Fruit fly (Drosophila melanogaster) whole organism, embryonic: ENCODE results near the gene RhoGAPp190.
A peak's percentile ranks its signal among the peaks of the same experiment; 100 is the strongest.

Experiments
- Atf6 ChIP-seq: fragments of 200-800 bp; sonication (Bioruptor generic); IDR thresholded peaks from 2 replicates; pipeline ENCODE4 v1.3.6; 2022; ENCODE audit warnings: missing biosample characterization, missing genetic modification characterization
- B-H2 ChIP-seq: fragments of 200-800 bp; sonication (Bioruptor generic); optimal IDR thresholded peaks from 2 replicates; lab custom pipeline; 2018; ENCODE audit warnings: missing biosample characterization, mild to moderate bottlenecking, missing genetic modification characterization
- CG10959 ChIP-seq: fragments of 200-800 bp; sonication (Bioruptor generic); IDR thresholded peaks from 2 replicates; pipeline ENCODE4 v1.3.6; 2022; ENCODE audit warnings: missing biosample characterization, missing genetic modification characterization
- CG11398 ChIP-seq: fragments of 200-800 bp; sonication (Bioruptor generic); optimal IDR thresholded peaks from 2 replicates; lab custom pipeline; 2016; ENCODE audit warnings: missing biosample characterization, missing genetic modification characterization
- CG11456 ChIP-seq: fragments of 200-800 bp; sonication (Bioruptor generic); IDR thresholded peaks from 3 replicates; pipeline ENCODE4 v1.3.6; 2022; ENCODE audit warnings: missing biosample characterization, missing genetic modification characterization
- CG11723 ChIP-seq: fragments of 200-800 bp; sonication (Bioruptor generic); optimal IDR thresholded peaks from 2 replicates; lab custom pipeline; 2017; ENCODE audit warnings: missing biosample characterization, mild to moderate bottlenecking, missing genetic modification characterization
- CG12219 ChIP-seq: fragments of 200-800 bp; sonication (Bioruptor generic); optimal IDR thresholded peaks from 3 replicates; lab custom pipeline; 2018; ENCODE audit warnings: missing biosample characterization, mild to moderate bottlenecking, missing genetic modification characterization
- CG1233 ChIP-seq: fragments of 200-800 bp; sonication (Bioruptor generic); optimal IDR thresholded peaks from 4 replicates; lab custom pipeline; 2018; ENCODE audit warnings: missing biosample characterization, mild to moderate bottlenecking, missing genetic modification characterization
- CG12659 ChIP-seq: fragments of 200-800 bp; sonication (Bioruptor generic); optimal IDR thresholded peaks from 3 replicates; lab custom pipeline; 2017; ENCODE audit warnings: mild to moderate bottlenecking, missing biosample characterization, missing genetic modification reagents, missing genetic modification characterization
- CG14050 ChIP-seq: fragments of 200-800 bp; sonication (Bioruptor generic); IDR thresholded peaks from 3 replicates; pipeline ENCODE4 v1.3.6; 2022; ENCODE audit warnings: missing biosample characterization, missing genetic modification characterization
- CG14710 ChIP-seq: fragments of 200-800 bp; sonication (Bioruptor generic); optimal IDR thresholded peaks from 3 replicates; lab custom pipeline; 2019; ENCODE audit warnings: missing biosample characterization, mild to moderate bottlenecking, missing genetic modification characterization, moderate library complexity
- CG1602 ChIP-seq: fragments of 200-800 bp; sonication (Bioruptor generic); optimal IDR thresholded peaks from 3 replicates; lab custom pipeline; 2016; ENCODE audit warnings: missing biosample characterization, missing genetic modification characterization
- CG17186 ChIP-seq: fragments of 200-800 bp; sonication (Bioruptor generic); optimal IDR thresholded peaks from 3 replicates; lab custom pipeline; 2017; ENCODE audit warnings: missing biosample characterization, missing genetic modification reagents, missing genetic modification characterization
- CG31224 ChIP-seq: fragments of 200-800 bp; sonication (Bioruptor generic); IDR thresholded peaks from 2 replicates; pipeline ENCODE4 v1.3.6; 2022; ENCODE audit warnings: missing biosample characterization, missing genetic modification characterization
- CG31365 ChIP-seq: fragments of 200-800 bp; sonication (Bioruptor generic); optimal IDR thresholded peaks from 2 replicates; lab custom pipeline; 2018; ENCODE audit warnings: missing biosample characterization, mild to moderate bottlenecking, missing genetic modification characterization
- CG5245 ChIP-seq: fragments of 200-800 bp; sonication (Bioruptor generic); optimal IDR thresholded peaks from 3 replicates; lab custom pipeline; 2016; ENCODE audit warnings: missing biosample characterization, missing genetic modification characterization
- CG6175 ChIP-seq: fragments of 200-800 bp; sonication (Bioruptor generic); IDR thresholded peaks from 3 replicates; pipeline ENCODE4 v1.3.6; 2022; ENCODE audit warnings: missing biosample characterization, missing genetic modification characterization
- CG6654 ChIP-seq: fragments of 200-800 bp; sonication (Bioruptor generic); optimal IDR thresholded peaks from 2 replicates; lab custom pipeline; 2017; ENCODE audit warnings: missing biosample characterization, mild to moderate bottlenecking, missing genetic modification characterization
- CG9817 ChIP-seq: fragments of 200-800 bp; sonication (Bioruptor generic); optimal IDR thresholded peaks from 2 replicates; lab custom pipeline; 2018; ENCODE audit warnings: missing biosample characterization, mild to moderate bottlenecking, missing genetic modification characterization, moderate library complexity
- CHES-1-like ChIP-seq: fragments of 200-800 bp; sonication (Bioruptor generic); optimal IDR thresholded peaks from 2 replicates; lab custom pipeline; 2016; ENCODE audit warnings: missing biosample characterization, missing genetic modification characterization
- Dfd ChIP-seq, 2 experiments: fragments of >200 bp; optimal IDR thresholded peaks; 2 replicates each; lab custom pipeline; 2017; ENCODE audit warnings: missing biosample characterization in 2 of 2, missing genetic modification characterization in 2 of 2
- Fer2 ChIP-seq: fragments of 200-800 bp; sonication (Bioruptor generic); optimal IDR thresholded peaks from 2 replicates; lab custom pipeline; 2018; ENCODE audit warnings: missing biosample characterization, mild to moderate bottlenecking, missing genetic modification characterization, moderate library complexity
- H15 ChIP-seq: fragments of 200-800 bp; sonication (Bioruptor generic); IDR thresholded peaks from 3 replicates; pipeline ENCODE4 v1.3.6; 2022; ENCODE audit warnings: missing biosample characterization, missing genetic modification characterization
- H2.0 ChIP-seq: fragments of 200-800 bp; sonication (Bioruptor generic); IDR thresholded peaks from 2 replicates; pipeline ENCODE4 v1.3.6; 2022; ENCODE audit warnings: missing biosample characterization, missing genetic modification characterization
- HHEX ChIP-seq: fragments of 200-800 bp; sonication (Bioruptor generic); optimal IDR thresholded peaks from 3 replicates; lab custom pipeline; 2017; ENCODE audit warnings: missing biosample characterization, mild to moderate bottlenecking, missing genetic modification characterization, missing genetic modification reagents
- Hey ChIP-seq: fragments of 200-800 bp; sonication (Bioruptor generic); optimal IDR thresholded peaks from 3 replicates; lab custom pipeline; 2018; ENCODE audit warnings: missing biosample characterization, mild to moderate bottlenecking, missing genetic modification characterization
- Hmr ChIP-seq: fragments of 200-800 bp; sonication (Bioruptor generic); optimal IDR thresholded peaks from 3 replicates; lab custom pipeline; 2017; ENCODE audit warnings: mild to moderate bottlenecking, missing biosample characterization, missing genetic modification reagents, missing genetic modification characterization
- Hsf ChIP-seq: fragments of 200-800 bp; sonication (Bioruptor generic); optimal IDR thresholded peaks from 3 replicates; lab custom pipeline; 2016; ENCODE audit warnings: missing biosample characterization, missing genetic modification characterization
- Kr ChIP-seq: fragments of 200-800 bp; sonication (Bioruptor generic); optimal IDR thresholded peaks from 2 replicates; lab custom pipeline; 2017; ENCODE audit warnings: missing biosample characterization, mild to moderate bottlenecking, missing genetic modification characterization
- MESR4 ChIP-seq: fragments of 200-800 bp; sonication (Bioruptor generic); optimal IDR thresholded peaks from 2 replicates; lab custom pipeline; 2018; ENCODE audit warnings: missing biosample characterization, mild to moderate bottlenecking, missing genetic modification characterization, moderate library complexity
- Mrtf ChIP-seq: fragments of 200-800 bp; sonication (Bioruptor generic); IDR thresholded peaks from 3 replicates; pipeline ENCODE4 v1.3.6; 2022; ENCODE audit warnings: missing biosample characterization, missing genetic modification characterization
- NfI ChIP-seq: fragments of 200-800 bp; sonication (Bioruptor generic); optimal IDR thresholded peaks from 3 replicates; lab custom pipeline; 2018; ENCODE audit warnings: missing biosample characterization, mild to moderate bottlenecking, missing genetic modification characterization, moderate library complexity
- PHDP ChIP-seq: fragments of 200-800 bp; sonication (Bioruptor generic); optimal IDR thresholded peaks from 3 replicates; lab custom pipeline; 2018; ENCODE audit warnings: missing biosample characterization, mild to moderate bottlenecking, missing genetic modification characterization, moderate library complexity
- Pdp1 ChIP-seq, 2 experiments: fragments of 200-800 bp; sonication (Bioruptor generic); optimal IDR thresholded peaks; 3 replicates each; lab custom pipeline; 2016; ENCODE audit warnings: missing biosample characterization in 2 of 2, missing genetic modification characterization in 2 of 2, mild to moderate bottlenecking in 1 of 2, moderate library complexity in 1 of 2
- Six4 ChIP-seq: fragments of 200-800 bp; sonication (Bioruptor generic); optimal IDR thresholded peaks from 2 replicates; lab custom pipeline; 2016; ENCODE audit warnings: missing biosample characterization, missing genetic modification characterization
- Stat92E ChIP-seq, 3 experiments: fragments of >200 bp in 2 of 3; fragments of 200-800 bp in 1 of 3; sonication (Bioruptor generic) in 1 of 3; optimal IDR thresholded peaks; 2 replicates each; lab custom pipeline; 2017 to 2019; ENCODE audit warnings: missing biosample characterization in 3 of 3, missing genetic modification characterization in 3 of 3, mild to moderate bottlenecking in 1 of 3, moderate library complexity in 1 of 3
- ara ChIP-seq: fragments of 200-800 bp; sonication (Bioruptor generic); IDR thresholded peaks from 2 replicates; pipeline ENCODE4 v1.3.6; 2022; ENCODE audit warnings: missing biosample characterization, missing genetic modification characterization
- ash1 ChIP-seq: fragments of 200-800 bp; sonication (Bioruptor generic); optimal IDR thresholded peaks from 2 replicates; lab custom pipeline; 2018; ENCODE audit warnings: missing biosample characterization, mild to moderate bottlenecking, missing genetic modification characterization
- gce ChIP-seq: fragments of 200-800 bp; sonication (Bioruptor generic); IDR thresholded peaks from 3 replicates; pipeline ENCODE4 v1.3.6; 2022; ENCODE audit warnings: missing biosample characterization, missing genetic modification characterization
- gro ChIP-seq: fragments of 200-800 bp; sonication (Bioruptor generic); optimal IDR thresholded peaks from 2 replicates; lab custom pipeline; 2016; ENCODE audit warnings: missing biosample characterization, missing genetic modification characterization
- gt ChIP-seq: fragments of 200-800 bp; sonication (Bioruptor generic); IDR thresholded peaks from 2 replicates; pipeline ENCODE4 v1.3.6; 2022; ENCODE audit warnings: missing biosample characterization, missing genetic modification characterization
- her ChIP-seq: fragments of 200-800 bp; sonication (Bioruptor generic); optimal IDR thresholded peaks from 2 replicates; lab custom pipeline; 2016; ENCODE audit warnings: missing biosample characterization, missing genetic modification characterization
- lola ChIP-seq, 3 experiments: fragments of >200 bp in 2 of 3; fragments of 200-800 bp in 1 of 3; sonication (Bioruptor generic) in 1 of 3; optimal IDR thresholded peaks; 2 replicates each; lab custom pipeline; 2017 to 2019; ENCODE audit warnings: missing biosample characterization in 3 of 3, missing genetic modification characterization in 3 of 3, mild to moderate bottlenecking in 1 of 3, moderate library complexity in 1 of 3
- otp ChIP-seq: fragments of 200-800 bp; sonication (Bioruptor generic); IDR thresholded peaks from 3 replicates; pipeline ENCODE4, ENCODE4 v1.3.6; 2022; ENCODE audit warnings: missing biosample characterization, missing genetic modification characterization
- repo ChIP-seq: fragments of 200-800 bp; sonication (Bioruptor generic); optimal IDR thresholded peaks from 2 replicates; lab custom pipeline; 2016; ENCODE audit warnings: missing biosample characterization, missing genetic modification characterization
- scrt ChIP-seq: fragments of 200-800 bp; sonication (Bioruptor generic); optimal IDR thresholded peaks from 2 replicates; lab custom pipeline; 2018; ENCODE audit warnings: missing biosample characterization, mild to moderate bottlenecking, missing genetic modification characterization, moderate library complexity
- sens-2 ChIP-seq: fragments of 200-800 bp; sonication (Bioruptor generic); IDR thresholded peaks from 2 replicates; pipeline ENCODE4 v1.3.6; 2022; ENCODE audit warnings: missing biosample characterization, missing genetic modification characterization
- sna ChIP-seq: fragments of 200-800 bp; sonication (Bioruptor generic); IDR thresholded peaks from 2 replicates; pipeline ENCODE4 v1.3.6; 2022; ENCODE audit warnings: missing biosample characterization, missing genetic modification characterization; ENCODE audit not compliant: partially characterized antibody
- stc ChIP-seq: fragments of 200-800 bp; sonication (Bioruptor generic); IDR thresholded peaks from 2 replicates; pipeline ENCODE4 v1.3.6; 2022; ENCODE audit warnings: missing biosample characterization, missing genetic modification characterization
- zen2 ChIP-seq: fragments of 200-800 bp; sonication (Bioruptor generic); IDR thresholded peaks from 3 replicates; pipeline ENCODE4 v1.3.6; 2022; ENCODE audit warnings: missing biosample characterization, missing genetic modification characterization; ENCODE audit not compliant: partially characterized antibody

The RhoGAPp190 gene

DNA sequence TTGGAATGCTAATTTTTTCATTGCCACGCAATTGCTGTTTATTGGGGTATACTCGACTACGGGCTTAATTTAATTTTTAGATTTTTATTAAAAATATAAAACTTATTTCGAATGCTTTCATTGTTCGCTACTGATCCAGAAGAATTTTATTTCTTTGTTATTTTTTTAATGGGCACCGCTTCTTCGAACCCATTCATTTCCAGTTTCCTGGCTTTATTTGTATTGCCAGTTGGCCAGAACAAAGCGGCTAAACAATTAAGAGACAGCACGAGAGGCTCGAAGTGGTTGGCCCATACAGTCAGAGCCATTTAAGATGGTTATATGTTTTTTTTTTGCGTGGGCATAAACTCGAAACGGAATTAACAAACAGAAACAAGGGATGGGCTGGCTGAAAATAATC is 56.5 kb downstream of the RhoGAPp190 start (continued):
- TF ChIP-seq B-H2 (GFP tag; lab: Kevin White, UChicago): no peak
- peak; percentile 75 for TF ChIP-seq ara (GFP tag; lab: Robert Waterston, UW)
- no peak for TF ChIP-seq CG17186 (GFP tag; lab: Kevin White, UChicago)
- peak; percentile 60 for TF ChIP-seq Six4 (GFP tag; lab: Kevin White, UChicago)
- TF ChIP-seq NfI: peak; percentile 74
- peak; percentile 52 for TF ChIP-seq Fer2
- peak; percentile 65 for TF ChIP-seq CG1233 (GFP tag; lab: Kevin White, UChicago)
- no peak for TF ChIP-seq lola (GFP tag; optimal IDR thresholded peaks at IDR 0.05; lab: Kevin White, UChicago)
- peak; percentile 69; the same call in 2 of the 3 replicates for TF ChIP-seq CG6175 (GFP tag; lab: Robert Waterston, UW)
- no peak for TF ChIP-seq zen2
- no peak for TF ChIP-seq Dfd (GFP tag; optimal IDR thresholded peaks at IDR 0.05; lab: Kevin White, UChicago)
- TF ChIP-seq CG14710 (tag; lab: Kevin White, UChicago): peak; percentile 36
- TF ChIP-seq CG11456 (GFP tag; lab: Robert Waterston, UW): peak; percentile 89
- no peak for TF ChIP-seq ash1
- no peak for TF ChIP-seq CG11723 (GFP tag; lab: Kevin White, UChicago)
- TF ChIP-seq Stat92E (GFP tag; optimal IDR thresholded peaks at IDR 0.05; lab: Kevin White, UChicago): no peak
- TF ChIP-seq PHDP (tag; lab: Kevin White, UChicago): peak; percentile 78
- TF ChIP-seq scrt (GFP tag; lab: Kevin White, UChicago): peak; percentile 73
- TF ChIP-seq Pdp1 (GFP tag; optimal IDR thresholded peaks at IDR 0.05; lab: Kevin White, UChicago): peak; percentile 49 to 67
- peak; percentile 74 for TF ChIP-seq HHEX (GFP tag; lab: Kevin White, UChicago)
- peak; percentile 91 for TF ChIP-seq Atf6 (GFP tag; lab: Robert Waterston, UW)
- TF ChIP-seq otp (GFP tag; lab: Robert Waterston, UW): peak; percentile 77
- TF ChIP-seq CG31365 (tag; lab: Kevin White, UChicago): no peak
- peak; percentile 41 for TF ChIP-seq CG6654 (GFP tag; lab: Kevin White, UChicago)
- TF ChIP-seq CG10959: peak; percentile 57
- TF ChIP-seq Mrtf: peak; percentile 72; the same call in 2 of the 3 replicates
- no peak for TF ChIP-seq Kr (GFP tag; lab: Kevin White, UChicago)
- TF ChIP-seq gro (GFP tag; lab: Kevin White, UChicago): peak; percentile 67
- peak; percentile 63 for TF ChIP-seq CG1602 (GFP tag; lab: Kevin White, UChicago)
- TF ChIP-seq CG31224 (GFP tag; lab: Robert Waterston, UW): peak; percentile 78
- TF ChIP-seq CG11398 (GFP tag; lab: Kevin White, UChicago): no peak
- TF ChIP-seq repo (GFP tag; lab: Kevin White, UChicago): peak; percentile 21
- TF ChIP-seq H2.0: peak; percentile 78
- no peak for TF ChIP-seq gce
- TF ChIP-seq gt: no peak
- 0 out of 2 replicates have a peak, but pooled peaks have one; percentile 15 for TF ChIP-seq sens-2 (GFP tag; lab: Robert Waterston, UW)
- TF ChIP-seq Hey (tag; lab: Kevin White, UChicago): no peak
- peak; percentile 30 for TF ChIP-seq her (GFP tag; lab: Kevin White, UChicago)
- TF ChIP-seq H15: peak; percentile 61; the same call in 2 of the 3 replicates
- TF ChIP-seq CG12219: peak; percentile 42
- peak; percentile 76 for TF ChIP-seq CG12659
- peak; percentile 59 for TF ChIP-seq CG5245 (GFP tag; lab: Kevin White, UChicago)
- TF ChIP-seq CG14050 (GFP tag; lab: Robert Waterston, UW): peak; percentile 76
- no peak for TF ChIP-seq sna (GFP tag; lab: Robert Waterston, UW)
- peak; percentile 76 for TF ChIP-seq CG9817 (tag; lab: Kevin White, UChicago)
- TF ChIP-seq Hsf (GFP tag; lab: Kevin White, UChicago): peak; percentile 73
- TF ChIP-seq MESR4 (GFP tag; lab: Kevin White, UChicago): no peak
- TF ChIP-seq stc (GFP tag; lab: Robert Waterston, UW): peak; percentile 77
- TF ChIP-seq Hmr (GFP tag; lab: Kevin White, UChicago): peak; percentile 81
- peak; percentile 35 for TF ChIP-seq CHES-1-like (GFP tag; lab: Kevin White, UChicago)
